Fruit fly (Drosophila melanogaster): ENCODE data around the gene CG43102.

CG43102 gene

dm6 chr3R:17827038-17827616 lies 32.8 kb upstream of the CG43102 start:
- TF ChIP-seq GATAd (GFP tag; optimal IDR thresholded peaks at IDR 0.05) (no peak), pan (optimal IDR thresholded peaks at IDR 0.05) (no peak)

- TF ChIP-seq OdsH (GFP tag; optimal IDR thresholded peaks at IDR 0.05) (peak; percentile 66), Jra (GFP tag; optimal IDR thresholded peaks at IDR 0.05) (no peak), psq (GFP tag; optimal IDR thresholded peaks at IDR 0.05) (peak; percentile 68), dmrt93B (GFP tag; optimal IDR thresholded peaks at IDR 0.05) (peak; percentile 59), rgr (GFP tag; optimal IDR thresholded peaks at IDR 0.05) (peak; percentile 34), br (GFP tag; optimal IDR thresholded peaks at IDR 0.05) (peak; percentile 23), fru (GFP tag; optimal IDR thresholded peaks at IDR 0.05) (peak; percentile 35), CG32264 (GFP tag; optimal IDR thresholded peaks at IDR 0.05) (no peak), HLH106 (tag; optimal IDR thresholded peaks at IDR 0.05) (peak; percentile 79), h (GFP tag; optimal IDR thresholded peaks at IDR 0.05) (peak; percentile 37), Sp1 (GFP tag; optimal IDR thresholded peaks at IDR 0.05) (peak; percentile 73), usp (GFP tag; optimal IDR thresholded peaks at IDR 0.05) (no peak), Myc (optimal IDR thresholded peaks at IDR 0.05) (no peak), foxo (GFP tag; optimal IDR thresholded peaks at IDR 0.05) (peak in 1 of 2 experiments; percentile 74), ey (GFP tag; optimal IDR thresholded peaks at IDR 0.05) (peak; percentile 20), woc (GFP tag; optimal IDR thresholded peaks at IDR 0.05) (peak; percentile 42)
Measured at dm6 chr3R:17825806-17826583, 31.7 kb upstream of the CG43102 start.

DNA sequence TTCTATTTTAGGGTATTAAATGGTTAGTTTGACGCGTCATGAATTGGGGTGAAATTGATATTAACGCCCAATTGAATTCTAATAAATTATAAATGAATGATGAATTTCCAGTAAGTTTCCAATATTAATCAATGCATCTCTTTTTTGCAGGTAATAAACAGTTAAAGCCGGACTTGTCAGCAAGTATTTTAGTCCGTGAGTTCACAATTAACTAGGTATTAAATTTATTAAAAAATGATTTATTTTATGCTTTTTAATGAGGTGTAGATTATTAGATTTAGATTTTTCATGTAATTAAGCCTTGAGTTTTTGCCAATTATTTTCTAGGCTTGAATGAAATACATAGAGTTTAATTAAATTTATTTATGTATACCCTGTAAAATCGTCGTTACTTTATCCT lies 27.5 kb upstream of the CG43102 start:
- no peak for TF ChIP-seq dmrt93B (GFP tag; optimal IDR thresholded peaks at IDR 0.05)
- TF ChIP-seq pan (optimal IDR thresholded peaks at IDR 0.05): no peak
- TF ChIP-seq foxo (GFP tag; optimal IDR thresholded peaks at IDR 0.05): no peak
- TF ChIP-seq sv (GFP tag; optimal IDR thresholded peaks at IDR 0.05): no peak
- TF ChIP-seq jim (GFP tag; optimal IDR thresholded peaks at IDR 0.05): no peak
- no peak for TF ChIP-seq Rel (GFP tag; optimal IDR thresholded peaks at IDR 0.05)
- TF ChIP-seq Rel (tag; optimal IDR thresholded peaks at IDR 0.05): no peak
- TF ChIP-seq dl (GFP tag; optimal IDR thresholded peaks at IDR 0.05; ENCODE audit: insufficient read depth in 1 of 2, partially characterized antibody in 2 of 2): no peak
- no peak for TF ChIP-seq brk (GFP tag; optimal IDR thresholded peaks at IDR 0.05)
- TF ChIP-seq Hnf4 (GFP tag; optimal IDR thresholded peaks at IDR 0.05): no peak
- no peak for TF ChIP-seq Hr83 (GFP tag; optimal IDR thresholded peaks at IDR 0.05; ENCODE audit: poor library complexity, severe bottlenecking)
- no peak for TF ChIP-seq br (GFP tag; optimal IDR thresholded peaks at IDR 0.05)

DNA sequence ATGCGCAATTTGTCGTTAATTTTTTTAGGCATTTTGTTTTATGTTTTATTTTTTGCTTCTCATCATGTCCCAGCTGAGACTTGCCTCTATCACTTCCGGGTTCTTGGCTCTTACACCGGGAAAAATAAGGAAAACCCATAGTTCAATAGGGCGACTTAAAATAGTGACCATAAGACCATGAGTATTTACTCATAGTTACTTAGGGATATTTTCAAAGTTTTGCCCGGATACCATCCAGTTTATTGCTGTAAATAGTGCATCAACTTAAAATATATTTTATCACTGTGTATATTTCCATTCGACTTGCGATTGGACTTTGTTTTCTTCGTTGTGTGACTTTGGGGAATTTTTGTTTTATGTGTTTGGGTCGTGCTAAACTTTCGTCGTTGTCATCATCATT lies 24.5 kb upstream of the CG43102 start:
- peak; percentile 4 for TF ChIP-seq fru (GFP tag; optimal IDR thresholded peaks at IDR 0.05)
- TF ChIP-seq foxo (GFP tag; optimal IDR thresholded peaks at IDR 0.05): peak in 1 of 2 experiments; percentile 19
- TF ChIP-seq GATAd (GFP tag; optimal IDR thresholded peaks at IDR 0.05): no peak
- no peak for TF ChIP-seq CG9705 (GFP tag; optimal IDR thresholded peaks at IDR 0.05)

- TF ChIP-seq N (GFP tag; optimal IDR thresholded peaks at IDR 0.05) (no peak), br (GFP tag; optimal IDR thresholded peaks at IDR 0.05) (no peak), woc (GFP tag; optimal IDR thresholded peaks at IDR 0.05) (no peak), dl (GFP tag; optimal IDR thresholded peaks at IDR 0.05; ENCODE audit: insufficient read depth in 1 of 2, partially characterized antibody in 2 of 2) (no peak), tai (GFP tag; optimal IDR thresholded peaks at IDR 0.05) (no peak), Dif (GFP tag; optimal IDR thresholded peaks at IDR 0.05; ENCODE audit: partially characterized antibody) (no peak), CG32264 (GFP tag; optimal IDR thresholded peaks at IDR 0.05) (no peak), Rel (GFP tag; optimal IDR thresholded peaks at IDR 0.05) (no peak), Rel (tag; optimal IDR thresholded peaks at IDR 0.05) (no peak), Myc (optimal IDR thresholded peaks at IDR 0.05) (no peak), Jra (GFP tag; optimal IDR thresholded peaks at IDR 0.05) (no peak), foxo (GFP tag; optimal IDR thresholded peaks at IDR 0.05) (no peak)
Measured at dm6 chr3R:17814191-17814923, 20.1 kb upstream of the CG43102 start.

Data from whole organism, wandering third instar larva.